Fruit fly (Drosophila melanogaster): ENCODE measurements around the gene CG9173.

CG9173 gene

DNA sequence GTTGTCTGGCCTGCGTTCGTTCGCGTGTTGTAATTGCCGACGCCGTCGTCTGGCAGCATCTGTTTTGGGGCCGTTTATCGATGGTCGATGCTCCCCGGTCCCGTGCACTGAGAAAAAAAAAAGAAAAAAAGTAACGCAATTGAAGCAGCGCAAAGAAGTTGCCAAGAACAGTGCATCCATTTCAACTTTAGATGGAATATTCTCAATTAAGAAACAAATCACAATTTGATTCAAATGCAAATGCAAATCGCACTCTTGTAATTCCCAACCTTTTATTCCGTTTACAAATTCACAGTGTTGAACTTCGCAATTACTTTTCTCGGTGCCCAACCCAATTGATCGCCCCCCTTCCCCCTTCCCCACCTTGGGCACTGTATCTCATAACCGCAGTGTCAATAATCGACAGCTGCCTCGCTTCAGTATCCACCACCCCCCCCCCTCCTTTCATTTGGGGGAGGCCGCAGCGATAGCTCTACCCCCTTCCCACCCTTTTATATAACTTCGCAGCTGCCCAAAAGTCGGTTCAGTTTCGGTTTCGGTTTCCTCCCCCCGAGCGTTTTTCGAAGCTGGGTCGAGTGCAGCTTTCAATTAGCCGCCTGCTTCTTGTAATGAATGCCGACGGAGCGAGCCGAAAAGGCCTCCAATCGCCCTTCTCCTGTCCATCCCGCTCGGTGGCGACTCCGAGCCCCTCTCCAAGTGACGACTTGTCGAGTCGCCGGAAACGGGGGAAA is 34.9 kb upstream of the CG9173 start:
- TF ChIP-seq CG12768 (GFP tag; optimal IDR thresholded peaks at IDR 0.05) (no peak), CG11617 (GFP tag; optimal IDR thresholded peaks at IDR 0.05) (no peak), tj (GFP tag; optimal IDR thresholded peaks at IDR 0.05) (no peak), Mnt (GFP tag; optimal IDR thresholded peaks at IDR 0.05) (no peak), cnc (optimal IDR thresholded peaks at IDR 0.05) (no peak), Clk (GFP tag; optimal IDR thresholded peaks at IDR 0.05) (no peak), bab1 (GFP tag; optimal IDR thresholded peaks at IDR 0.05) (no peak), CG14711 (tag; optimal IDR thresholded peaks at IDR 0.05) (no peak), pad (GFP tag; optimal IDR thresholded peaks at IDR 0.05) (no peak), CG1620 (GFP tag; optimal IDR thresholded peaks at IDR 0.05) (no peak), CG7101 (tag; optimal IDR thresholded peaks at IDR 0.05) (no peak)

DNA sequence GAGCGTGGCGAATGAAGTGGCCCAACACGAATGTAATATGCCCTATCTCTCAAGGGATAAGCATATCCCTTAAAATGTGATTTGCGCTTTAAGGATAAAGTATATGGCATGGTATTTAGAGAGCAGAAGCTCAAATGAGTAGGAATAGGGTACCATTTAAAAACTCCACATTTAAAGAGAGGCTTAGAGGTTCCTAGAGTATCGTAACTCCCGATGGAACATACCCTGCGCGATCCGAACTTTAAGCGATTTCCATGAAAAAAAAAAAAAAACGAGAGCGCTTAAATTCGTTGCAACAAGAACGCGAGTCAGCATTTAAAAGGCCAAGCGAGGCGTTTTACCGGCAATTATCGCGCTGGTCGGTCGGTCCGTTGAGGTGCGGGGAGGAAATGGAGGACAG is 34.0 kb upstream of the CG9173 start:
- no peak for TF ChIP-seq Crg-1 (GFP tag; optimal IDR thresholded peaks at IDR 0.05)
- peak; percentile 59 for TF ChIP-seq tj (GFP tag; optimal IDR thresholded peaks at IDR 0.05)

DNA sequence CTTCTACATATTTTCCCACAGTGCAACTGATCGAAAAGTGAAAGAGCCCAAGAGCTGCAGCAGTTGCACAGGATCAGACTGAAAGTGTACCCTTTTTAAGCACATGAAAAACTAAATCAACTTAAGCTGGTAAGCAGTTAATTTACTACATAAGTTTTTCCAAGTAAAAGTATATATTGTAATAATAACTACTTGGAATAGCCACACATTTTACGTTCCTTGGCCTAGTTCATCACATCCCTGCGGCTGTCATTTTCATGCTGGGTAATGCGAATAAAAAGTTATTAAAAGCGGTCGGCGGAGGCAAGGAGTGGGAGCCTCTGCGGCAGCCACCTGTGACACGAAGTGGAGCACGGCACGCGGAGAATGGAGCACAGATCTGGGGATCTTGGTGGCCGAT is 27.7 kb upstream of the CG9173 start:
- TF ChIP-seq CG7045 (GFP tag; optimal IDR thresholded peaks at IDR 0.05), result no peak
- TF ChIP-seq CG33017 (tag; optimal IDR thresholded peaks at IDR 0.05), result no peak
- TF ChIP-seq CG7101 (tag; optimal IDR thresholded peaks at IDR 0.05), result no peak
- TF ChIP-seq pad (GFP tag; optimal IDR thresholded peaks at IDR 0.05), result no peak
- no peak for TF ChIP-seq kay (GFP tag; ENCODE audit: borderline replicate concordance)
- TF ChIP-seq bab1 (GFP tag; optimal IDR thresholded peaks at IDR 0.05), result no peak
- TF ChIP-seq CG5204 (GFP tag; optimal IDR thresholded peaks at IDR 0.05), result no peak
- TF ChIP-seq Mnt (GFP tag; optimal IDR thresholded peaks at IDR 0.05), result no peak
- TF ChIP-seq CG14711 (tag; optimal IDR thresholded peaks at IDR 0.05), result no peak
- TF ChIP-seq tj (GFP tag; optimal IDR thresholded peaks at IDR 0.05), result no peak
- TF ChIP-seq Clk (GFP tag; optimal IDR thresholded peaks at IDR 0.05), result no peak

DNA sequence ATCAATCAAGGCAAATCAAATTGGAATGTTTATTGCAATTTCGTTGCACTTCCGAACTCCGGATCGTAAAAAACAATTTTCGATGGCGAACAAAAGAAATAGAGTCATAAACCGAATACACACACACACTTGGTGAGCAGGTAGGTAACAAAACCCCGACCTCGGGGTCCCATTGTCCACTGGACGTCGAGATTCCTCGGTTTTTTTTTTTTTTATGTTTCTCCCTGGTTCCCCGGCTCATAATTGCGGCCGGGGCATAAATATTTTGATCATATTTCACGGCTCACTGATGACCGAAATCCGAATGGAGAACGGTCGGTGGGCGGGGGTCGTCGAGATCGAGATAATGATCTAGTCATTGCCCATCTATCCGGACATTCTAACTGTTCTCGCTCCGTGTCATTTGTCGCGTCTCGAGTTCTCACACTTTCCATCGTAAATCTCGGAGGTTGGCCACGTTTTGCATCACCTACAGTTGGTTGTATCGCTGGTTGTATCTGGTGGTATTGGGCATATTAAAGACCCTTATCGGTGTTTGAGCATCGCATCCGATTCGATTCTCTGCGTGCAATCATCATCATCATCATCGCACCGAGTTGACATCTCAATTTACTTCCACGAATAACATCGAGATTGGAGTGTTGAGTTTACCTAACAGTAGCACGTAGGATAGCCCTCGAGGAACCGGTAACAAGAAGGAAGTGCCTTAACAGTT is 24.7 kb upstream of the CG9173 start:
- TF ChIP-seq kay (GFP tag; ENCODE audit: borderline replicate concordance) (no peak), bab1 (GFP tag; optimal IDR thresholded peaks at IDR 0.05) (no peak), CG11617 (GFP tag; optimal IDR thresholded peaks at IDR 0.05) (no peak), Clk (GFP tag; optimal IDR thresholded peaks at IDR 0.05) (no peak), Mnt (GFP tag; optimal IDR thresholded peaks at IDR 0.05) (no peak), tj (GFP tag; optimal IDR thresholded peaks at IDR 0.05) (no peak), ovo (GFP tag; optimal IDR thresholded peaks at IDR 0.05) (no peak)

DNA sequence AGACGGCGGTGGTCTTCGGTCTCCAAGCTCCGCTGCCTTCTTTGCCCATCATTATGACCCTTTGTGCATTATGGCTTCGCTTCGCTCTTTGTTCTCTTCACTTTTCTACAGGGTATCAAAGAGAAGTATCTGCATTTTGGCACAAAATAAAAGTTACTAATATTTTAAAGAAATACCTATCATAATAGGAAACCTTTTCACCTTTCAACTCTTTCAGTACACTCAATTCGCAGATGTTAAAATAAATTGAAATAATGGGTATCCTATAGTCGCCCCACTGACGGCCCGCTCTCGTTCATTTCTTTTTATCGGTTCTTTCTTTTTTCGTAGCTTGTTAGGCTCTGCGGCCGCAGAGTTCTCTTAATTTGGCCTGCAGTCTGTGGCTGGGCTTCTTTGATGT is 19.6 kb upstream of the CG9173 start:
- TF ChIP-seq Hr96 (GFP tag; optimal IDR thresholded peaks at IDR 0.05) (no peak), CG7045 (GFP tag; optimal IDR thresholded peaks at IDR 0.05) (no peak), CG11617 (GFP tag; optimal IDR thresholded peaks at IDR 0.05) (no peak), CG5204 (GFP tag; optimal IDR thresholded peaks at IDR 0.05) (no peak), bab1 (GFP tag; optimal IDR thresholded peaks at IDR 0.05) (peak; percentile 8), cnc (optimal IDR thresholded peaks at IDR 0.05) (no peak), CG7101 (tag; optimal IDR thresholded peaks at IDR 0.05) (no peak), CG1620 (GFP tag; optimal IDR thresholded peaks at IDR 0.05) (no peak)

DNA sequence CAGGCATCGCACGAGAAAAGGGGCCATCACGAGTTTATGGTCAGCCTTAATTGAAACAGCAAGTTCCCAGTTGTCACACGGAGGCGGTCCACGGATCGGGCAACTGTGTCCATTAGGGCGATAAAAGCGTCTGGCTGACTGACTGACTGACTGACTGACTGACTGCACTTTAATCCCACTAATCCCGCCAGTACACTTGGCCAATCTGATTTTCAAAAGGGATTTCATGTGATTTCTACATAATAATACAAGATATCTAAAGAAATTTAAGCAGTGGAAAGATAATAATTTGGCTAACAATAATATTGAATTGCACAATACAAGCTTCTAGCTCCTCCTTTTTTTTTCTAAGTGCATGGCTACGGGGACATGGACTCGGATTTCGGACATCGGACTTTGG is 19.0 kb upstream of the CG9173 start:
- TF ChIP-seq ovo (GFP tag; optimal IDR thresholded peaks at IDR 0.05) (no peak), kay (GFP tag; ENCODE audit: borderline replicate concordance) (no peak), CG7045 (GFP tag; optimal IDR thresholded peaks at IDR 0.05) (no peak), pad (GFP tag; optimal IDR thresholded peaks at IDR 0.05) (no peak), Hr96 (GFP tag; optimal IDR thresholded peaks at IDR 0.05) (no peak), CG33017 (tag; optimal IDR thresholded peaks at IDR 0.05) (no peak), bab1 (GFP tag; optimal IDR thresholded peaks at IDR 0.05) (no peak), cnc (optimal IDR thresholded peaks at IDR 0.05) (no peak), Clk (GFP tag; optimal IDR thresholded peaks at IDR 0.05) (no peak), CG5204 (GFP tag; optimal IDR thresholded peaks at IDR 0.05) (no peak), CG12768 (GFP tag; optimal IDR thresholded peaks at IDR 0.05) (no peak), Mnt (GFP tag; optimal IDR thresholded peaks at IDR 0.05) (no peak), CG1620 (GFP tag; optimal IDR thresholded peaks at IDR 0.05) (no peak)

DNA sequence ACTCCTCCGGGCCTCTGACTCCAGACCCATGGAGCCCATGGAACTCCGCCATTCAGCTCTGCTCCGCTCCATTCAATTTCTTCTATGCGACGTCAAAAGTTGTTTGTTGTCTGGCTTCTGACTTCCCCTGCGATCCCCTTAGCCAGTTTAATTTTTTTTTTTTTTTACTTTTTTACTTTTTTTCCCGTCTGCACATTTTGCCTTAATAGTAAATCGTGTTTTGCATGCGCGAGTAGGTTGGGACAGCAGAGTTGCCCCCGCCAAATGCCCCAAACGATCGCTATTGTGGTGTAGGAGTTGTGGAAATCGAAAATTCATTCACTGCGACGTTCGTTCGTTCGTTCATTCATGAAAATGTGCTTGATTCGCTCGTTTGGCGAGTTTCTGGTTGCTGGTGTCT is 17.7 kb upstream of the CG9173 start:
- TF ChIP-seq CG7045 (GFP tag; optimal IDR thresholded peaks at IDR 0.05), result no peak
- TF ChIP-seq tj (GFP tag; optimal IDR thresholded peaks at IDR 0.05), result peak; percentile 4

DNA sequence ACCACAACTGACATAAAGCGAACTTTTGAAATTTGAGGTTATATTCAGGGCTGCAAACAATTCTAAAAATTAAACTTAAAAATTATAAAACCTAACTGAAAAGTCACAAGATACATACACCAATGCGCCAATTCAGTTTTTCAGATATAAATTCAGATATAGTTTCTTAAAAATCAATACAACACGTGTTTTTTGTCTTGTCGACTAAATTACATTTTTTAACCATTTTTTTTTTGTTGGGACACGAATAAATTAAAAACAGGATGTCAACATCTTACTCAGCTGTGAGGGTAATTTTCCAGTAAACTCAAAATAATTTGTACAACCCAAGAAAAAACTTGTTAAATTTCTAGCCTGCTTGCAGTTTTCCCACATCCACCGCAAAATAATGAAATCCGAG is 14.5 kb upstream of the CG9173 start, which contains the start of gene SA2:
TSS of gene SA2 (minus strand) at position 101 of the 400 bp plus-strand sequence.
- no peak for TF ChIP-seq CG12768 (GFP tag; optimal IDR thresholded peaks at IDR 0.05)
- TF ChIP-seq Clk (GFP tag; optimal IDR thresholded peaks at IDR 0.05), result no peak
- no peak for TF ChIP-seq toe (GFP tag; optimal IDR thresholded peaks at IDR 0.05)
- TF ChIP-seq cnc (optimal IDR thresholded peaks at IDR 0.05), result no peak
- no peak for TF ChIP-seq Crg-1 (GFP tag; optimal IDR thresholded peaks at IDR 0.05)
- no peak for TF ChIP-seq Hr96 (GFP tag; optimal IDR thresholded peaks at IDR 0.05)
- no peak for TF ChIP-seq CG33017 (tag; optimal IDR thresholded peaks at IDR 0.05)
- TF ChIP-seq CG1620 (GFP tag; optimal IDR thresholded peaks at IDR 0.05), result no peak
- no peak for TF ChIP-seq ovo (GFP tag; optimal IDR thresholded peaks at IDR 0.05)
- TF ChIP-seq pad (GFP tag; optimal IDR thresholded peaks at IDR 0.05), result no peak
- TF ChIP-seq CG14711 (tag; optimal IDR thresholded peaks at IDR 0.05), result no peak
- TF ChIP-seq CG11617 (GFP tag; optimal IDR thresholded peaks at IDR 0.05), result no peak
- TF ChIP-seq cic (GFP tag; optimal IDR thresholded peaks at IDR 0.05), result no peak
